Fruit fly (Drosophila melanogaster) whole organism, prepupa: Measurements from ENCODE around the gene CG31454.

Source experiments
- Blimp-1 ChIP-seq: fragments of 200-800 bp; sonication (Bioruptor generic); optimal IDR thresholded peaks from 3 replicates; lab custom pipeline; 2017; ENCODE audit warnings: missing biosample characterization, missing genetic modification characterization, mild to moderate bottlenecking, moderate library complexity, missing genetic modification reagents
- CG11294 ChIP-seq: fragments of 200-800 bp; sonication (Bioruptor generic); IDR thresholded peaks from 2 replicates; pipeline ENCODE4 v1.3.6; 2022; ENCODE audit warnings: missing biosample characterization, missing genetic modification characterization
- CG11762 ChIP-seq: fragments of 200-800 bp; sonication (Bioruptor generic); optimal IDR thresholded peaks from 3 replicates; lab custom pipeline; 2016; ENCODE audit warnings: missing biosample characterization, missing genetic modification characterization; ENCODE audit not compliant: insufficient read depth
- CG11902 ChIP-seq: fragments of 200-800 bp; sonication (Bioruptor generic); optimal IDR thresholded peaks from 3 replicates; lab custom pipeline; 2016; ENCODE audit warnings: missing biosample characterization, missing genetic modification characterization
- CG15336 ChIP-seq: fragments of 200-800 bp; sonication (Bioruptor generic); IDR thresholded peaks from 2 replicates; pipeline ENCODE4 v1.3.6; 2022; ENCODE audit warnings: missing biosample characterization, missing genetic modification characterization
- CG1621 ChIP-seq: fragments of 200-800 bp; sonication (Bioruptor generic); optimal IDR thresholded peaks from 3 replicates; lab custom pipeline; 2018; ENCODE audit warnings: missing biosample characterization, mild to moderate bottlenecking, missing genetic modification characterization
- CG31627 ChIP-seq: fragments of 200-800 bp; sonication (Bioruptor generic); optimal IDR thresholded peaks from 3 replicates; lab custom pipeline; 2016; ENCODE audit warnings: missing biosample characterization, missing genetic modification characterization
- CG34406 ChIP-seq: fragments of 200-800 bp; sonication (Bioruptor generic); optimal IDR thresholded peaks from 3 replicates; lab custom pipeline; 2016; ENCODE audit warnings: missing biosample characterization, missing genetic modification characterization
- CG3919 ChIP-seq: fragments of 200-800 bp; sonication (Bioruptor generic); optimal IDR thresholded peaks from 3 replicates; lab custom pipeline; 2016; ENCODE audit warnings: missing biosample characterization, missing genetic modification characterization
- CG4318 ChIP-seq: fragments of 200-800 bp; sonication (Bioruptor generic); optimal IDR thresholded peaks from 3 replicates; lab custom pipeline; 2017; ENCODE audit warnings: missing biosample characterization, mild to moderate bottlenecking, missing genetic modification characterization
- CG6163 ChIP-seq: fragments of 200-800 bp; sonication (Bioruptor generic); IDR thresholded peaks from 3 replicates; pipeline ENCODE4 v1.3.6; 2022; ENCODE audit warnings: missing biosample characterization, missing genetic modification characterization
- CG6792 ChIP-seq: fragments of 200-800 bp; sonication (Bioruptor generic); optimal IDR thresholded peaks from 3 replicates; lab custom pipeline; 2016; ENCODE audit warnings: missing biosample characterization, missing genetic modification characterization
- CG6854 ChIP-seq: fragments of 200-800 bp; sonication (Bioruptor generic); optimal IDR thresholded peaks from 2 replicates; lab custom pipeline; 2017; ENCODE audit warnings: missing biosample characterization, mild to moderate bottlenecking, missing genetic modification characterization
- CG7368 ChIP-seq: fragments of 200-800 bp; sonication (Bioruptor generic); optimal IDR thresholded peaks from 3 replicates; lab custom pipeline; 2016; ENCODE audit warnings: missing biosample characterization, missing genetic modification characterization
- CG8319 ChIP-seq: fragments of 200-800 bp; sonication (Bioruptor generic); optimal IDR thresholded peaks from 3 replicates; lab custom pipeline; 2016; ENCODE audit warnings: missing biosample characterization, missing genetic modification characterization
- CG8632 ChIP-seq: fragments of 200-800 bp; sonication (Bioruptor generic); optimal IDR thresholded peaks from 3 replicates; lab custom pipeline; 2016; ENCODE audit warnings: missing biosample characterization, missing genetic modification characterization
- CG9139 ChIP-seq: fragments of 200-800 bp; sonication (Bioruptor generic); optimal IDR thresholded peaks from 3 replicates; lab custom pipeline; 2017; ENCODE audit warnings: missing biosample characterization, mild to moderate bottlenecking, missing genetic modification characterization
- Eip75B ChIP-seq: fragments of 200-800 bp; sonication (Bioruptor generic); optimal IDR thresholded peaks from 3 replicates; lab custom pipeline; 2016; ENCODE audit warnings: missing biosample characterization, missing genetic modification characterization
- Eip78C ChIP-seq: fragments of 200-800 bp; sonication (Bioruptor generic); peaks from one replicate; lab custom pipeline; 2016; ENCODE audit warnings: missing biosample characterization, missing genetic modification characterization
- Hr38 ChIP-seq: sonication (Bioruptor generic); optimal IDR thresholded peaks from 2 replicates; lab custom pipeline; 2016; ENCODE audit warnings: missing biosample characterization, missing genetic modification characterization
- Hr39 ChIP-seq: fragments of 200-800 bp; sonication (Bioruptor generic); optimal IDR thresholded peaks from 2 replicates; lab custom pipeline; 2016; ENCODE audit warnings: missing biosample characterization, missing genetic modification characterization
- Lpt ChIP-seq: fragments of 200-800 bp; sonication (Bioruptor generic); optimal IDR thresholded peaks from 3 replicates; lab custom pipeline; 2016; ENCODE audit warnings: missing biosample characterization, missing genetic modification characterization
- Met ChIP-seq: fragments of 200-800 bp; sonication (Bioruptor generic); optimal IDR thresholded peaks from 3 replicates; lab custom pipeline; 2016; ENCODE audit warnings: missing biosample characterization, missing genetic modification characterization
- OdsH ChIP-seq: fragments of 200-800 bp; sonication (Bioruptor generic); optimal IDR thresholded peaks from 3 replicates; lab custom pipeline; 2016; ENCODE audit warnings: missing biosample characterization, missing genetic modification characterization
- Smox ChIP-seq: fragments of 200-800 bp; sonication (Bioruptor generic); optimal IDR thresholded peaks from 3 replicates; lab custom pipeline; 2016; ENCODE audit warnings: missing biosample characterization, missing genetic modification characterization
- Sox102F ChIP-seq: fragments of 200-800 bp; sonication (Bioruptor generic); optimal IDR thresholded peaks from 2 replicates; lab custom pipeline; 2016; ENCODE audit warnings: missing biosample characterization, mild to moderate bottlenecking, missing genetic modification characterization
- Sox14 ChIP-seq: fragments of 200-800 bp; sonication (Bioruptor generic); optimal IDR thresholded peaks from 3 replicates; lab custom pipeline; 2016; ENCODE audit warnings: missing biosample characterization, missing genetic modification characterization
- achi ChIP-seq: fragments of 200-800 bp; sonication (Bioruptor generic); optimal IDR thresholded peaks from 3 replicates; lab custom pipeline; 2016; ENCODE audit warnings: missing biosample characterization, missing genetic modification characterization
- acj6 ChIP-seq: fragments of 200-800 bp; sonication (Bioruptor generic); optimal IDR thresholded peaks from 3 replicates; lab custom pipeline; 2016; ENCODE audit warnings: missing biosample characterization, missing genetic modification characterization
- cyc ChIP-seq: fragments of 200-800 bp; sonication (Bioruptor generic); optimal IDR thresholded peaks from 3 replicates; lab custom pipeline; 2016; ENCODE audit warnings: missing biosample characterization, missing genetic modification characterization
- dac ChIP-seq: fragments of 200-800 bp; sonication (Bioruptor generic); optimal IDR thresholded peaks from 2 replicates; lab custom pipeline; 2017; ENCODE audit warnings: missing biosample characterization, mild to moderate bottlenecking, missing genetic modification characterization
- dsx ChIP-seq: fragments of 200-800 bp; optimal IDR thresholded peaks from 3 replicates; lab custom pipeline; 2019; ENCODE audit warnings: missing biosample characterization, mild to moderate bottlenecking, missing genetic modification characterization, moderate library complexity; ENCODE audit not compliant: poor library complexity, severe bottlenecking
- eg ChIP-seq: fragments of 200-800 bp; sonication (Bioruptor generic); IDR thresholded peaks from 3 replicates; pipeline ENCODE4 v1.3.6; 2022; ENCODE audit warnings: missing biosample characterization, missing genetic modification characterization
- esn ChIP-seq: fragments of 200-800 bp; sonication (Bioruptor generic); optimal IDR thresholded peaks from 2 replicates; lab custom pipeline; 2016; ENCODE audit warnings: missing biosample characterization, mild to moderate bottlenecking, missing genetic modification characterization, moderate library complexity
- fd59A ChIP-seq: fragments of 200-800 bp; sonication (Bioruptor generic); optimal IDR thresholded peaks from 2 replicates; lab custom pipeline; 2017; ENCODE audit warnings: missing biosample characterization, mild to moderate bottlenecking, missing genetic modification characterization, missing genetic modification reagents
- fd85E ChIP-seq: fragments of 200-800 bp; sonication (Bioruptor generic); optimal IDR thresholded peaks from 3 replicates; lab custom pipeline; 2016; ENCODE audit warnings: missing biosample characterization, missing genetic modification characterization
- fkh ChIP-seq: fragments of 200-800 bp; sonication (Bioruptor generic); optimal IDR thresholded peaks from 3 replicates; lab custom pipeline; 2017; ENCODE audit warnings: missing biosample characterization, mild to moderate bottlenecking, missing genetic modification characterization, moderate library complexity
- lz ChIP-seq: fragments of 200-800 bp; sonication (Bioruptor generic); optimal IDR thresholded peaks from 3 replicates; lab custom pipeline; 2016; ENCODE audit warnings: missing biosample characterization, missing genetic modification characterization
- net ChIP-seq: fragments of 200-800 bp; sonication (Bioruptor generic); optimal IDR thresholded peaks from 3 replicates; lab custom pipeline; 2016; ENCODE audit warnings: missing biosample characterization, missing genetic modification characterization
- pdm3 ChIP-seq: fragments of 200-800 bp; sonication (Bioruptor generic); optimal IDR thresholded peaks from 3 replicates; lab custom pipeline; 2016; ENCODE audit warnings: missing biosample characterization, missing genetic modification characterization
- salr ChIP-seq, 2 experiments: fragments of 200-800 bp; sonication (Bioruptor generic); optimal IDR thresholded peaks; 3 replicates each; lab custom pipeline; 2016 to 2018; ENCODE audit warnings: missing biosample characterization in 2 of 2, missing genetic modification characterization in 2 of 2, mild to moderate bottlenecking in 1 of 2
- spab ChIP-seq: fragments of 200-800 bp; sonication (Bioruptor generic); optimal IDR thresholded peaks from 2 replicates; lab custom pipeline; 2017; ENCODE audit warnings: missing biosample characterization, mild to moderate bottlenecking, missing genetic modification characterization, missing genetic modification reagents
- ss ChIP-seq, 2 experiments: fragments of 200-800 bp; sonication (Bioruptor generic); optimal IDR thresholded peaks; 2 replicates in 1 of 2; 3 replicates in 1 of 2; lab custom pipeline; 2017 to 2018; ENCODE audit warnings: mild to moderate bottlenecking in 2 of 2, missing biosample characterization in 2 of 2, missing genetic modification characterization in 2 of 2, moderate library complexity in 1 of 2
- svp ChIP-seq: fragments of 200-800 bp; sonication (Bioruptor generic); peaks from one replicate; lab custom pipeline; 2016; ENCODE audit warnings: missing biosample characterization, missing genetic modification characterization
- vri ChIP-seq: fragments of 200-800 bp; sonication (Bioruptor generic); optimal IDR thresholded peaks from 3 replicates; lab custom pipeline; 2016; ENCODE audit warnings: missing biosample characterization, mild to moderate bottlenecking, missing genetic modification characterization

CG31454 gene

DNA sequence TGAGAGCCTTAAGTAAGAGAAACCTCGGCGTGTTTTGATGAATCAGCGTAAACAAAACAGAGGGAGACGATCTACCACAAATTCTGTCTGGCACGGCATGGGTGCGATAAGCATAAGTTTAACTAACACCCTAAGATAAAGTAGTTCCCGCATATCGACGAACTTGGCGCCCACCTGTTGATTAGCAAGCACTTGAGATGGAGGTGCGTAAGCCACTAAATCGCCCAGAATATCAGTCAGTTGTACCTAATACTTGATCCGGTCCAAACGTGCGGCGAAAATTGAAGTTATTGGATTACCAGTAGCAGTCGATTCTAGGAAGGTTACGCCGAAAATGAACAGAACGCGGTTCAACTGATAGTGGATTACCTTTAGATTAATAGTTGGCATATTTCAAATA, at the start of gene CG31454:
CG31454 (plus strand) TSS at position 160 of the 400 bp plus-strand sequence.
- TF ChIP-seq Met (GFP tag; lab: Kevin White, UChicago) (no peak), fkh (no peak), CG8632 (no peak), CG31627 (GFP tag; lab: Kevin White, UChicago) (no peak), CG11294 (GFP tag; lab: Robert Waterston, UW) (no peak), cyc (no peak), CG34406 (GFP tag; lab: Kevin White, UChicago) (no peak), CG1621 (tag; lab: Kevin White, UChicago) (no peak), Blimp-1 (no peak), vri (GFP tag; lab: Kevin White, UChicago) (no peak), salr (GFP tag; optimal IDR thresholded peaks at IDR 0.05; lab: Kevin White, UChicago) (no peak), achi (GFP tag; lab: Kevin White, UChicago) (no peak), svp (GFP tag; lab: Kevin White, UChicago) (no peak), CG11902 (GFP tag; lab: Kevin White, UChicago) (no peak), Lpt (GFP tag; lab: Kevin White, UChicago) (no peak), dac (GFP tag; lab: Kevin White, UChicago) (no peak), CG4318 (GFP tag; lab: Kevin White, UChicago) (no peak), CG9139 (GFP tag; lab: Kevin White, UChicago) (no peak), fd59A (GFP tag; lab: Kevin White, UChicago) (no peak), Sox102F (no peak)

DNA sequence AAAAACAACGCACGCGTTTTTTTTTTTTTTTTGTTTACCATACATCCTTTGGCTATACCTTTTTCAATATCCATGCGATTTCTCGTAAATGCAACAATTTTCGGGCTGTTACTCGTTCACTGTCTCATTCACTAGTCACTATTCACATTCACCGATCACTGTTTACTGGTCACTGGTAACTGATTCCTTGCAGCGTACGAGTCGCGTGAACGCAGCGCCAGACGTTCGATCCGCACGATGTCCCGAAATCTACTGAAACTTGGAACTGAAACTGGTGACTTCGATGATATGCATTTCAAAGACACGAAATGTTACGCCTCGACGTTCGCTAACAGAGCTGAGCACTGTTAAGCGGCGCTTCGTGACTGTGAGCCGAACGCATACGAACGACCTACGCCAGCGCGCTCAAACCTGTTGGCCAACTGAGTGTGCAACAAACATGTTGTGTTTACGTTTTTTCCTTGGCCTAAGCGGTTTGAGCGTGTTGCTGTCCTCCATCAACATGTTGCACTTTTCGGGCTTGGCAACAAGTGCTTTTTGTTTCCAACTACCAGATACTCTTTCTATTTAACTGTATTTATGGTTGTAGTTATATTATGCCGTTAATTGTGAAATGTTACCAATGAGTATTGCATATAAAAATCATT, 44.0 kb upstream of the CG31454 start, which contains the start of gene CG45263:
CG45263 (minus strand) TSS at position 257 of the 647 bp plus-strand sequence.
- peak; percentile 13 for TF ChIP-seq Eip75B (GFP tag; lab: Kevin White, UChicago)
- TF ChIP-seq CG34406 (GFP tag; lab: Kevin White, UChicago): no peak
- peak; percentile 19 for TF ChIP-seq Eip78C
- TF ChIP-seq net (GFP tag; lab: Kevin White, UChicago): no peak
- no peak for TF ChIP-seq spab (GFP tag; lab: Kevin White, UChicago)
- no peak for TF ChIP-seq Hr39
- no peak for TF ChIP-seq Sox14 (GFP tag; lab: Kevin White, UChicago)
- TF ChIP-seq acj6 (GFP tag; lab: Kevin White, UChicago): no peak
- peak; percentile 5 for TF ChIP-seq CG8319 (GFP tag; lab: Kevin White, UChicago)
- TF ChIP-seq CG3919 (GFP tag; lab: Kevin White, UChicago): peak; percentile 20
- no peak for TF ChIP-seq Met (GFP tag; lab: Kevin White, UChicago)
- TF ChIP-seq Hr38 (GFP tag; lab: Kevin White, UChicago): no peak
- TF ChIP-seq CG6854: no peak
- peak; percentile 13 for TF ChIP-seq CG9139 (GFP tag; lab: Kevin White, UChicago)
- no peak for TF ChIP-seq CG4318 (GFP tag; lab: Kevin White, UChicago)
- peak; percentile 32 for TF ChIP-seq dsx (GFP tag; lab: Kevin White, UChicago)
- TF ChIP-seq lz (GFP tag; lab: Kevin White, UChicago): no peak
- TF ChIP-seq fkh: peak; percentile 22
- peak; percentile 30 for TF ChIP-seq svp (GFP tag; lab: Kevin White, UChicago)
- TF ChIP-seq ss (GFP tag; optimal IDR thresholded peaks at IDR 0.05; lab: Kevin White, UChicago): peak; percentile 16 to 19
- no peak for TF ChIP-seq fd59A (GFP tag; lab: Kevin White, UChicago)
- 0 out of 3 replicates have a peak, but pooled peaks have one; percentile 24 for TF ChIP-seq eg (GFP tag; lab: Robert Waterston, UW)

DNA sequence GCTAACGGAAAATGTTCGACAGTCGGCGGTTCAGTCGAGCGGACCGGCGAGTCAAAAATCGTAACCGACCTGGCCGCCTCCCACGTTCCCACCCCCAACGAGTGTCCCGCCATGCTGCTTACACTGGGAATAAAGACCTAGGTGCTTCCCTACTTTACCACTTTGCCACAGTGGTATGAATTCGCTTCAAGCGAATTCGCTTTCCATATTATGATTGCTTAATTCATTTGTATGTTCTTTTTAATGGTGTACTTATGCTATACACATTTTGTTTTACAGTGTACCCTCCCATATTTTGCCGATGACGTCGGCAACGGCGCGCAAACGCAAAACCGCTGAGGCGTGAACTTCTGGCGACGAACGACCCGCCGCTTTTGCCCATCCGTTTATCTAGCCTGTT, 38.6 kb upstream of the CG31454 start:
- TF ChIP-seq Eip75B (GFP tag; lab: Kevin White, UChicago): peak; percentile 21
- no peak for TF ChIP-seq CG11902 (GFP tag; lab: Kevin White, UChicago)
- no peak for TF ChIP-seq CG7368 (GFP tag; lab: Kevin White, UChicago)
- TF ChIP-seq CG4318 (GFP tag; lab: Kevin White, UChicago): no peak
- TF ChIP-seq fd85E (GFP tag; lab: Kevin White, UChicago): no peak
- TF ChIP-seq CG15336 (GFP tag; lab: Robert Waterston, UW): 0 out of 2 replicates have a peak, but pooled peaks have one; percentile 17
- TF ChIP-seq dac (GFP tag; lab: Kevin White, UChicago): no peak
- no peak for TF ChIP-seq Smox (GFP tag; lab: Kevin White, UChicago)
- no peak for TF ChIP-seq Lpt (GFP tag; lab: Kevin White, UChicago)
- TF ChIP-seq lz (GFP tag; lab: Kevin White, UChicago): peak; percentile 2
- TF ChIP-seq fd59A (GFP tag; lab: Kevin White, UChicago): no peak
- peak; percentile 13 for TF ChIP-seq pdm3 (GFP tag; lab: Kevin White, UChicago)
- TF ChIP-seq Met (GFP tag; lab: Kevin White, UChicago): no peak
- TF ChIP-seq CG34406 (GFP tag; lab: Kevin White, UChicago): no peak
- peak; percentile 6 for TF ChIP-seq CG6792
- no peak for TF ChIP-seq esn (GFP tag; lab: Kevin White, UChicago)
- TF ChIP-seq CG6163 (GFP tag; lab: Robert Waterston, UW): peak; percentile 62; the same call in 2 of the 3 replicates
- no peak for TF ChIP-seq CG11762
- TF ChIP-seq net (GFP tag; lab: Kevin White, UChicago): no peak
- peak; percentile 57 for TF ChIP-seq Eip78C
- no peak for TF ChIP-seq OdsH
- no peak for TF ChIP-seq CG8632
